Fruit fly (Drosophila melanogaster): ENCODE measurements around the gene CG43732.

CG43732 gene

dm6 chr3R:18914594-18915275 lies 35.3 kb upstream of the CG43732 start, which contains the start of gene Xrp1 (continued):
- TF ChIP-seq Atf3 (GFP tag; optimal IDR thresholded peaks at IDR 0.05) (no peak), CG12299 (tag; optimal IDR thresholded peaks at IDR 0.05) (no peak), CG14050 (GFP tag; IDR thresholded peaks at IDR 0.05) (no peak), Usf (GFP tag; optimal IDR thresholded peaks at IDR 0.05) (no peak), Hr39 (optimal IDR thresholded peaks at IDR 0.05) (no peak), lab (GFP tag; optimal IDR thresholded peaks at IDR 0.05) (peak; percentile 43), CG7987 (GFP tag; optimal IDR thresholded peaks at IDR 0.05) (no peak), CG12659 (GFP tag; optimal IDR thresholded peaks at IDR 0.05) (no peak), CG7271 (tag; optimal IDR thresholded peaks at IDR 0.05) (no peak), CG10366 (GFP tag; IDR thresholded peaks at IDR 0.05) (no peak; the same call in 1 of the 2 replicates), pho (GFP tag; optimal IDR thresholded peaks at IDR 0.05) (no peak), Gug (GFP tag; IDR thresholded peaks at IDR 0.05) (peak; percentile 11; the same call in 1 of the 4 replicates), twi (tag; optimal IDR thresholded peaks at IDR 0.05) (no peak), CG11247 (GFP tag; IDR thresholded peaks at IDR 0.05) (no peak), CG9437 (GFP tag; optimal IDR thresholded peaks at IDR 0.05) (no peak), wdn (GFP tag; IDR thresholded peaks at IDR 0.05) (no peak), bab2 (GFP tag; optimal IDR thresholded peaks at IDR 0.05) (no peak), mirr (GFP tag; optimal IDR thresholded peaks at IDR 0.05) (peak; percentile 12), Drgx (GFP tag; IDR thresholded peaks at IDR 0.05) (peak; percentile 58; the same call in 1 of the 2 replicates), Hsf (GFP tag; optimal IDR thresholded peaks at IDR 0.05) (peak; percentile 17), vnd (GFP tag; IDR thresholded peaks at IDR 0.05; ENCODE audit: partially characterized antibody) (no peak), Sry-δ (GFP tag; optimal IDR thresholded peaks at IDR 0.05) (no peak), pita (GFP tag; optimal IDR thresholded peaks at IDR 0.05) (no peak), grau (tag; optimal IDR thresholded peaks at IDR 0.05) (no peak), row (GFP tag; IDR thresholded peaks at IDR 0.05) (peak; percentile 41), Fer1 (GFP tag; optimal IDR thresholded peaks at IDR 0.05) (no peak), CG6254 (GFP tag; optimal IDR thresholded peaks at IDR 0.05) (no peak), NC2β (GFP tag; optimal IDR thresholded peaks at IDR 0.05) (no peak), bigmax (GFP tag; optimal IDR thresholded peaks at IDR 0.05) (no peak), CG9876 (GFP tag; optimal IDR thresholded peaks at IDR 0.05) (no peak), CG14014 (GFP tag; IDR thresholded peaks at IDR 0.05) (no peak), Nf-YA (GFP tag; IDR thresholded peaks at IDR 0.05) (no peak), Ada2b (GFP tag; IDR thresholded peaks at IDR 0.05) (no peak), fd102C (GFP tag; optimal IDR thresholded peaks at IDR 0.05) (no peak), CG13775 (GFP tag; optimal IDR thresholded peaks at IDR 0.05) (no peak), ttk (GFP tag; IDR thresholded peaks at IDR 0.05) (0 out of 2 replicates have a peak, but pooled peaks have one; percentile 10), Bgb (GFP tag; IDR thresholded peaks at IDR 0.05; ENCODE audit: partially characterized antibody) (no peak; the same call in 1 of the 2 replicates), sisA (GFP tag; IDR thresholded peaks at IDR 0.05) (peak; percentile 28; the same call in 1 of the 2 replicates), CG18011 (GFP tag; optimal IDR thresholded peaks at IDR 0.05) (no peak), sd (tag; optimal IDR thresholded peaks at IDR 0.05) (peak; percentile 45), CoRest (tag; optimal IDR thresholded peaks at IDR 0.05) (no peak), CG17912 (GFP tag; optimal IDR thresholded peaks at IDR 0.05) (no peak), CG2889 (GFP tag; IDR thresholded peaks at IDR 0.05) (no peak), Six4 (GFP tag; optimal IDR thresholded peaks at IDR 0.05) (no peak), rib (GFP tag; IDR thresholded peaks at IDR 0.05) (no peak), BEAF-32 (GFP tag; optimal IDR thresholded peaks at IDR 0.05) (no peak), bowl (GFP tag; IDR thresholded peaks at IDR 0.05) (no peak), E2f2 (GFP tag; IDR thresholded peaks at IDR 0.05) (no peak), CG13424 (tag; optimal IDR thresholded peaks at IDR 0.05) (no peak), Atf-2 (GFP tag; optimal IDR thresholded peaks at IDR 0.05) (no peak), MBD-R2 (GFP tag; IDR thresholded peaks at IDR 0.05) (no peak)
